Fruit fly (Drosophila melanogaster) whole organism: ENCODE results near the gene CG15539.

Experiments used
- CG8478 ChIP-seq: fragments of >200 bp; optimal IDR thresholded peaks from 2 replicates; lab custom pipeline; 2018; ENCODE audit warnings: inconsistent platforms
- EcR ChIP-seq, 2 experiments: fragments of >200 bp; optimal IDR thresholded peaks; 2 replicates each; lab custom pipeline; 2017; ENCODE audit warnings: missing biosample characterization in 2 of 2, missing genetic modification characterization in 2 of 2, missing genetic modification reagents in 2 of 2
- pan ChIP-seq: fragments of >200 bp; optimal IDR thresholded peaks from 2 replicates; lab custom pipeline; 2017
- psq ChIP-seq: fragments of >200 bp; optimal IDR thresholded peaks from 2 replicates; lab custom pipeline; 2017

DNA sequence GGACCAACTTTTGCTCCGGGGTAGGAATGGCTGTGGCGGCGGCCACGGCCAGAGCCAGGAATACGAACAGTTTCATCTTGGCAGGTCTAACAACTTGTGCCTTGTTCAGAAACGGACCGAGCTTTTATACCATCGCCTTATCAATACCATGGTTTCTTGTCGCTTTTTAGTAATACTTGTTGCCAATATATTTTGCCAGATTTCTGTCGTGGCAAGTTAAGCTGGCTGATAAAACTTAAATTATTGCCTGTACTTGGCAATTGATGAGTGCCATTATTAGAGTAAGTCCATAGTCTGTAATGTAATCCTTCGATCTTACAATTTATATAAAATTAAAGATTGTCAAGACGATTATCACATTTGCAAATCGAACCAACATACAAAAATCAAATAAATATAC, 18.0 kb upstream of the CG15539 start, which contains the start of gene Jon99Fii:
- TF ChIP-seq pan (lab: Kevin White, UChicago) (no peak), psq (lab: Kevin White, UChicago) (no peak), CG8478 (no peak), EcR (GFP tag; optimal IDR thresholded peaks at IDR 0.05; lab: Kevin White, UChicago) (no peak)
